Fruit fly (Drosophila melanogaster): ENCODE measurements around the gene CG6216.

DNA sequence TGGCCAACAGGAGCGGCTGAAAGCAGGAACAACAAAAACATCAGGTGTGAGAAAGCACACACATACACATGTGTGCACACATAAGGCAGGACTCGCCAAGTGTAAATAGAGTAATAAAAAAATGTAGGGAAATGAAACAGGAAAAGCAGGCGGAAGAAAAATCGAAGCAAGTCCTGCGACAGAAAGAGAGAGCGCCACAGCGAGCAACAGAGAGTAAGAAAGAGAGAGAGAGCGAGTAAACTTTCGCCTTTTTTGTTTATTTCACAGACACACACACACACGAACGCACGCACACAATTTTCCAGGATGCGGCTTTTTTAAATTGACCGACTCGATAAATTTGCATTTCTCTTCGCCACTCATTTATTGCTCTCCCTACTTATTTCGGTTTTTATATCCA lies 46.3 kb upstream of the CG6216 start:
- TF ChIP-seq lola (GFP tag; optimal IDR thresholded peaks at IDR 0.05) (no peak), woc (GFP tag; optimal IDR thresholded peaks at IDR 0.05) (no peak), Sp1 (GFP tag; optimal IDR thresholded peaks at IDR 0.05) (no peak), tai (GFP tag; optimal IDR thresholded peaks at IDR 0.05) (no peak), ey (GFP tag; optimal IDR thresholded peaks at IDR 0.05) (no peak), Hr78 (GFP tag; optimal IDR thresholded peaks at IDR 0.05) (no peak), brk (GFP tag; optimal IDR thresholded peaks at IDR 0.05) (no peak), psq (GFP tag; optimal IDR thresholded peaks at IDR 0.05) (no peak), jim (GFP tag; optimal IDR thresholded peaks at IDR 0.05) (no peak), br (GFP tag; optimal IDR thresholded peaks at IDR 0.05) (no peak), Hr83 (GFP tag; optimal IDR thresholded peaks at IDR 0.05; ENCODE audit: poor library complexity, severe bottlenecking) (no peak), usp (GFP tag; optimal IDR thresholded peaks at IDR 0.05) (no peak), CG9705 (GFP tag; optimal IDR thresholded peaks at IDR 0.05) (no peak)

Measured in whole organism, wandering third instar larva.